Worm (Caenorhabditis elegans) whole organism, mixed stage, embryonic: ENCODE measurements around the gene Y42H9AR.5.

Source experiments
- elt-3 ChIP-seq: fragments of 150-350 bp; optimal IDR thresholded peaks from 2 replicates; lab custom pipeline; 2014; ENCODE audit warnings: missing biosample characterization, missing genetic modification characterization
- lin-13 ChIP-seq: fragments of 150-350 bp; optimal IDR thresholded peaks from 2 replicates; lab custom pipeline; 2014; ENCODE audit warnings: missing biosample characterization, missing genetic modification characterization
- mab-5 ChIP-seq: fragments of 150-350 bp; optimal IDR thresholded peaks from 2 replicates; lab custom pipeline; 2014; ENCODE audit warnings: missing biosample characterization, missing genetic modification characterization
- nhr-12 ChIP-seq: fragments of 150-350 bp; optimal IDR thresholded peaks from 2 replicates; lab custom pipeline; 2014; ENCODE audit warnings: missing biosample characterization, missing genetic modification characterization
- nhr-237 ChIP-seq: fragments of 150-350 bp; optimal IDR thresholded peaks from 2 replicates; lab custom pipeline; 2014; ENCODE audit warnings: missing biosample characterization, missing genetic modification characterization
- nhr-28 ChIP-seq: fragments of 150-350 bp; optimal IDR thresholded peaks from 2 replicates; lab custom pipeline; 2014; ENCODE audit warnings: missing biosample characterization, missing genetic modification characterization
- pha-4 ChIP-seq: fragments of 150-350 bp; optimal IDR thresholded peaks from 2 replicates; lab custom pipeline; 2018; ENCODE audit warnings: missing biosample characterization, missing genetic modification reagents, missing genetic modification characterization
- snpc-4 ChIP-seq: fragments of 150-350 bp; optimal IDR thresholded peaks from 2 replicates; lab custom pipeline; 2014; ENCODE audit warnings: missing biosample characterization, missing genetic modification characterization
- sptf-1 ChIP-seq: sonication (generic microtip); optimal IDR thresholded peaks from 2 replicates; lab custom pipeline; 2017; ENCODE audit warnings: mild to moderate bottlenecking, missing genetic modification characterization, moderate library complexity, missing compliant biosample characterization
- ztf-11 ChIP-seq: fragments of 150-350 bp; optimal IDR thresholded peaks from 2 replicates; lab custom pipeline; 2014; ENCODE audit warnings: missing biosample characterization, missing genetic modification characterization

DNA sequence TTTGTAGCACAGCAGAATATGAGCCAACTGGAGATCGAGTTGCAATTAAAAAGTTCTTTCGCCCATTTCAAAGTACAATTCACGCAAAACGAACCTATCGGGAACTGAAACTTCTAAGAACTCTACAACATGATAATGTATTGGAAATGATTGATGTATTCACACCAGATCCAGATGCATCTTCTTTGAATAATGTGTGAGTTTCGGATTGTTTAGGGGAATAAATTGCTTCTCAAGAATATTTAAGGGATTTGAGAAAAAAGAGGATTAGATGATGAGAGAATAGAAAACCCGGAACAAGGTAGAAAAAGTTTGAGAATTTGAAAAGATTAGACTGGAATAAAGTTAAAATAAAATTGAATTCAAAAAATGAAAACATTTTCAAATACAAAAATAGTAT lies 42.0 kb downstream of the Y42H9AR.5 start:
- TF ChIP-seq nhr-12 (tag; lab: Kevin White, UChicago) (no peak), pha-4 (no peak), snpc-4 (tag; lab: Kevin White, UChicago) (no peak), nhr-28 (tag; lab: Kevin White, UChicago) (no peak), lin-13 (no peak), ztf-11 (no peak), sptf-1 (tag; lab: Kevin White, UChicago) (no peak), elt-3 (tag; lab: Kevin White, UChicago) (no peak), nhr-237 (tag; lab: Kevin White, UChicago) (no peak), mab-5 (tag; lab: Kevin White, UChicago) (no peak)
